Worm (Caenorhabditis elegans): ENCODE measurements around the gene T03F6.6.

The T03F6.6 gene

ce11 chrIII:13350964-13351363 is 29.1 kb downstream of the T03F6.6 start:
- TF ChIP-seq fkh-2 (tag; optimal IDR thresholded peaks at IDR 0.05) (no peak), unc-62 (GFP tag; optimal IDR thresholded peaks at IDR 0.05) (no peak), snpc-4 (tag; optimal IDR thresholded peaks at IDR 0.05) (no peak), nhr-76 (tag; optimal IDR thresholded peaks at IDR 0.05) (no peak), elt-3 (tag; optimal IDR thresholded peaks at IDR 0.05) (no peak), zag-1 (tag; optimal IDR thresholded peaks at IDR 0.05) (no peak), eor-1 (tag; optimal IDR thresholded peaks at IDR 0.05) (no peak), pqm-1 (tag; optimal IDR thresholded peaks at IDR 0.05) (no peak), daf-12 (tag; optimal IDR thresholded peaks at IDR 0.05) (no peak), egl-27 (tag; optimal IDR thresholded peaks at IDR 0.05) (no peak), fos-1 (tag; optimal IDR thresholded peaks at IDR 0.05) (no peak)

- no peak for TF ChIP-seq zag-1 (tag; optimal IDR thresholded peaks at IDR 0.05)
- TF ChIP-seq snpc-4 (tag; optimal IDR thresholded peaks at IDR 0.05) = no peak
- TF ChIP-seq eor-1 (tag; optimal IDR thresholded peaks at IDR 0.05) = no peak
- no peak for TF ChIP-seq skn-1 (tag; optimal IDR thresholded peaks at IDR 0.05)
- TF ChIP-seq unc-62 (GFP tag; optimal IDR thresholded peaks at IDR 0.05) = no peak
- no peak for TF ChIP-seq elt-2 (tag; optimal IDR thresholded peaks at IDR 0.05)
- no peak for TF ChIP-seq ceh-16 (tag; optimal IDR thresholded peaks at IDR 0.05)
- TF ChIP-seq elt-1 (tag; optimal IDR thresholded peaks at IDR 0.05) = no peak
- TF ChIP-seq jun-1 (tag; optimal IDR thresholded peaks at IDR 0.05) = no peak
- TF ChIP-seq ceh-82 (tag; optimal IDR thresholded peaks at IDR 0.05) = no peak
- TF ChIP-seq sea-2 (GFP tag; optimal IDR thresholded peaks at IDR 0.05) = no peak
- TF ChIP-seq R02D3.7 (tag; optimal IDR thresholded peaks at IDR 0.05) = no peak
Observed at ce11 chrIII:13348891-13349290, 31.2 kb downstream of the T03F6.6 start.

ce11 chrIII:13347782-13348327 is 32.2 kb downstream of the T03F6.6 start:
- peak; percentile 19 for TF ChIP-seq nfya-1 (tag; optimal IDR thresholded peaks at IDR 0.05; ENCODE audit: insufficient read depth)
- TF ChIP-seq elt-3 (tag; optimal IDR thresholded peaks at IDR 0.05) = no peak
- TF ChIP-seq lin-39 (tag; optimal IDR thresholded peaks at IDR 0.05) = peak; percentile 50

ce11 chrIII:13346785-13347184 is 33.3 kb downstream of the T03F6.6 start, which contains the start of gene mtm-6:
Gene mtm-6 (plus strand): TSS chrIII:13347085.
- peak; percentile 11 for TF ChIP-seq hmg-11 (tag; optimal IDR thresholded peaks at IDR 0.05)
- TF ChIP-seq nhr-11 (tag; optimal IDR thresholded peaks at IDR 0.05) = no peak
- TF ChIP-seq lsy-12 (tag; optimal IDR thresholded peaks at IDR 0.05) = peak; percentile 24
- TF ChIP-seq mdl-1 (tag; optimal IDR thresholded peaks at IDR 0.05) = no peak
- TF ChIP-seq elt-2 (tag; optimal IDR thresholded peaks at IDR 0.05) = peak; percentile 22
- no peak for TF ChIP-seq pqm-1 (tag; optimal IDR thresholded peaks at IDR 0.05)
- no peak for TF ChIP-seq sea-2 (GFP tag; optimal IDR thresholded peaks at IDR 0.05)
- no peak for TF ChIP-seq fkh-2 (tag; optimal IDR thresholded peaks at IDR 0.05)
- no peak for TF ChIP-seq nhr-28 (tag; optimal IDR thresholded peaks at IDR 0.05)
- TF ChIP-seq nhr-23 (tag; optimal IDR thresholded peaks at IDR 0.05) = no peak
- no peak for TF ChIP-seq ceh-28 (tag; optimal IDR thresholded peaks at IDR 0.05)
- no peak for TF ChIP-seq nhr-12 (tag; optimal IDR thresholded peaks at IDR 0.05)

ce11 chrIII:13344538-13345136 is 35.5 kb downstream of the T03F6.6 start, which contains the start of gene acaa-2:
Gene acaa-2 (plus strand): TSS chrIII:13344937.
- TF ChIP-seq nhr-77 (tag; optimal IDR thresholded peaks at IDR 0.05) (no peak), nhr-76 (tag; optimal IDR thresholded peaks at IDR 0.05) (no peak), sea-2 (GFP tag; optimal IDR thresholded peaks at IDR 0.05) (no peak), hmg-11 (tag; optimal IDR thresholded peaks at IDR 0.05) (peak; percentile 34), nhr-12 (tag; optimal IDR thresholded peaks at IDR 0.05) (no peak), ceh-9 (tag; optimal IDR thresholded peaks at IDR 0.05) (no peak), jun-1 (tag; optimal IDR thresholded peaks at IDR 0.05) (no peak), ceh-16 (tag; optimal IDR thresholded peaks at IDR 0.05) (no peak), elt-3 (tag; optimal IDR thresholded peaks at IDR 0.05) (no peak), tbx-2 (tag; optimal IDR thresholded peaks at IDR 0.05) (no peak), unc-39 (tag; optimal IDR thresholded peaks at IDR 0.05) (no peak), ztf-11 (tag; optimal IDR thresholded peaks at IDR 0.05) (no peak), egl-27 (tag; optimal IDR thresholded peaks at IDR 0.05) (no peak), nfya-1 (tag; optimal IDR thresholded peaks at IDR 0.05; ENCODE audit: insufficient read depth) (peak; percentile 40), daf-12 (tag; optimal IDR thresholded peaks at IDR 0.05) (no peak), elt-2 (tag; optimal IDR thresholded peaks at IDR 0.05) (peak; percentile 56), ztf-4 (tag; optimal IDR thresholded peaks at IDR 0.05) (no peak), nhr-25 (tag; optimal IDR thresholded peaks at IDR 0.05) (peak; percentile 35), fos-1 (tag; optimal IDR thresholded peaks at IDR 0.05) (no peak), nhr-43 (tag; optimal IDR thresholded peaks at IDR 0.05; ENCODE audit: poor library complexity, severe bottlenecking) (no peak), skn-1 (tag; optimal IDR thresholded peaks at IDR 0.05) (peak; percentile 93), lin-15B (tag; optimal IDR thresholded peaks at IDR 0.05) (peak; percentile 0), nhr-67 (tag; optimal IDR thresholded peaks at IDR 0.05) (no peak)
